Fruit fly (Drosophila melanogaster): ENCODE measurements around the gene CG32037.

The CG32037 gene

dm6 chr3L:9487586-9487985 lies 4.4 kb downstream of the CG32037 start, which contains the start of gene pall (continued):
- TF ChIP-seq CG4617 (GFP tag; optimal IDR thresholded peaks at IDR 0.05; ENCODE audit: borderline replicate concordance): peak; percentile 77
- TF ChIP-seq Med (GFP tag): peak; percentile 68
- TF ChIP-seq sna (GFP tag; IDR thresholded peaks at IDR 0.05; ENCODE audit: partially characterized antibody): no peak
- TF ChIP-seq Max (GFP tag; optimal IDR thresholded peaks at IDR 0.05): no peak
- TF ChIP-seq sens (GFP tag): peak; percentile 70
- no peak for TF ChIP-seq CG13424 (tag; optimal IDR thresholded peaks at IDR 0.05)
- TF ChIP-seq row (GFP tag; IDR thresholded peaks at IDR 0.05): peak; percentile 12; the same call in 1 of the 3 replicates
- TF ChIP-seq seq (GFP tag; IDR thresholded peaks at IDR 0.05): no peak
- TF ChIP-seq CG13123 (GFP tag; optimal IDR thresholded peaks at IDR 0.05): no peak
- no peak for TF ChIP-seq CG12299 (tag; optimal IDR thresholded peaks at IDR 0.05)
- no peak for TF ChIP-seq CG9727 (GFP tag; optimal IDR thresholded peaks at IDR 0.05)
- no peak for TF ChIP-seq otp (GFP tag; IDR thresholded peaks at IDR 0.05)
- TF ChIP-seq CG4404 (GFP tag; IDR thresholded peaks at IDR 0.05): no peak
- peak; percentile 64 for TF ChIP-seq CG12659 (GFP tag; optimal IDR thresholded peaks at IDR 0.05)
- TF ChIP-seq CG13894 (tag; optimal IDR thresholded peaks at IDR 0.05): no peak
- TF ChIP-seq usp (GFP tag; optimal IDR thresholded peaks at IDR 0.05): no peak
- TF ChIP-seq CG14667 (GFP tag; IDR thresholded peaks at IDR 0.05): no peak
- no peak for TF ChIP-seq ssp (GFP tag; IDR thresholded peaks at IDR 0.05)
- no peak for TF ChIP-seq emc (GFP tag; optimal IDR thresholded peaks at IDR 0.05)
- peak; percentile 36 for TF ChIP-seq CG2712 (tag; optimal IDR thresholded peaks at IDR 0.05)
- no peak; the same call in 2 of the 3 replicates for TF ChIP-seq ci (GFP tag; IDR thresholded peaks at IDR 0.05)
- TF ChIP-seq gfzf (GFP tag; optimal IDR thresholded peaks at IDR 0.05): peak; percentile 92
- peak; percentile 37 for TF ChIP-seq CG17829 (tag; optimal IDR thresholded peaks at IDR 0.05)
- TF ChIP-seq Dll (GFP tag; IDR thresholded peaks at IDR 0.05; ENCODE audit: partially characterized antibody): peak; percentile 43; the same call in 2 of the 4 replicates
- TF ChIP-seq MESR4 (GFP tag; optimal IDR thresholded peaks at IDR 0.05): peak; percentile 85
- TF ChIP-seq Jarid2 (GFP tag; optimal IDR thresholded peaks at IDR 0.05): no peak
- TF ChIP-seq CG2129 (GFP tag; IDR thresholded peaks at IDR 0.05; ENCODE audit: partially characterized antibody): no peak
- no peak for TF ChIP-seq CG14441 (GFP tag; IDR thresholded peaks at IDR 0.05)
- no peak for TF ChIP-seq CG2889 (GFP tag; IDR thresholded peaks at IDR 0.05)
- peak; percentile 57; the same call in 1 of the 2 replicates for TF ChIP-seq E2f2 (GFP tag; IDR thresholded peaks at IDR 0.05)
- peak; percentile 54; the same call in 1 of the 2 replicates for TF ChIP-seq CG13287 (GFP tag; IDR thresholded peaks at IDR 0.05; ENCODE audit: partially characterized antibody)
- no peak for TF ChIP-seq Sox102F (GFP tag; optimal IDR thresholded peaks at IDR 0.05)
- no peak for TF ChIP-seq CG4707 (GFP tag; optimal IDR thresholded peaks at IDR 0.05)
- TF ChIP-seq z (GFP tag; IDR thresholded peaks at IDR 0.05): no peak
- no peak for TF ChIP-seq Oli (tag; optimal IDR thresholded peaks at IDR 0.05)
- TF ChIP-seq CG8089 (GFP tag; optimal IDR thresholded peaks at IDR 0.05): no peak
- peak; percentile 88 for TF ChIP-seq nerfin-1 (tag; optimal IDR thresholded peaks at IDR 0.05)
- no peak for TF ChIP-seq CG15696 (tag; optimal IDR thresholded peaks at IDR 0.05)
- peak in 1 of 2 experiments; percentile 18 for TF ChIP-seq Pdp1 (GFP tag; optimal IDR thresholded peaks at IDR 0.05)
- no peak for TF ChIP-seq CG13624 (GFP tag; optimal IDR thresholded peaks at IDR 0.05)
- TF ChIP-seq CG6272 (GFP tag; IDR thresholded peaks at IDR 0.05): no peak
- TF ChIP-seq pzg (GFP tag; optimal IDR thresholded peaks at IDR 0.05): peak; percentile 86
- no peak for TF ChIP-seq CG4820 (GFP tag; optimal IDR thresholded peaks at IDR 0.05)
- no peak for TF ChIP-seq CG12942 (GFP tag; optimal IDR thresholded peaks at IDR 0.05)
- TF ChIP-seq CG3281 (GFP tag; optimal IDR thresholded peaks at IDR 0.05): no peak
- TF ChIP-seq Trl (optimal IDR thresholded peaks at IDR 0.05): no peak
- no peak for TF ChIP-seq Trl (GFP tag; optimal IDR thresholded peaks at IDR 0.05)
- peak; percentile 60 for TF ChIP-seq MBD-R2 (GFP tag; IDR thresholded peaks at IDR 0.05)
- peak; percentile 38 for TF ChIP-seq CG8924 (tag; optimal IDR thresholded peaks at IDR 0.05)
- TF ChIP-seq CG15269 (tag; optimal IDR thresholded peaks at IDR 0.05): no peak
- TF ChIP-seq CG9797 (GFP tag; optimal IDR thresholded peaks at IDR 0.05): peak; percentile 76

Measured in whole organism, embryonic.